Worm (Caenorhabditis elegans) whole organism, early embryonic: ENCODE measurements around the gene tlp-1.

ENCODE experiments used
- B0310.2 ChIP-seq: sonication (generic microtip); optimal IDR thresholded peaks from 2 replicates; lab custom pipeline; 2016; ENCODE audit warnings: mild to moderate bottlenecking, missing genetic modification characterization, missing compliant biosample characterization
- F13C5.2 ChIP-seq: sonication (generic microtip); optimal IDR thresholded peaks from 2 replicates; lab custom pipeline; 2017; ENCODE audit warnings: mild to moderate bottlenecking, missing genetic modification characterization, inconsistent platforms, missing compliant biosample characterization
- aly-1 ChIP-seq: sonication (generic microtip); optimal IDR thresholded peaks from 2 replicates; lab custom pipeline; 2016; ENCODE audit warnings: missing genetic modification characterization, missing compliant biosample characterization
- ama-1 ChIP-seq: fragments of 150-350 bp; optimal IDR thresholded peaks from 2 replicates; lab custom pipeline; 2014
- ceh-13 ChIP-seq: fragments of 200-800 bp; sonication (Bioruptor generic); optimal IDR thresholded peaks from 2 replicates; lab custom pipeline; 2018; ENCODE audit warnings: mild to moderate bottlenecking, missing genetic modification characterization, missing compliant biosample characterization
- ceh-36 ChIP-seq: sonication (generic microtip); optimal IDR thresholded peaks from 2 replicates; lab custom pipeline; 2016; ENCODE audit warnings: missing genetic modification characterization, inconsistent platforms, missing compliant biosample characterization
- ets-7 ChIP-seq: sonication (generic microtip); optimal IDR thresholded peaks from 2 replicates; lab custom pipeline; 2016; ENCODE audit warnings: missing genotype, missing genetic modification characterization, missing compliant biosample characterization
- flt-1 ChIP-seq: fragments of 200-800 bp; sonication (Bioruptor generic); IDR thresholded peaks from 2 replicates; pipeline ENCODE4 v1.3.6; 2022; ENCODE audit warnings: missing genetic modification characterization, missing compliant biosample characterization
- hmbx-1 ChIP-seq: sonication (generic microtip); optimal IDR thresholded peaks from 2 replicates; lab custom pipeline; 2016; ENCODE audit warnings: mild to moderate bottlenecking, missing genetic modification characterization, missing compliant biosample characterization
- hmg-4 ChIP-seq: fragments of 200-800 bp; sonication (Bioruptor generic); optimal IDR thresholded peaks from 2 replicates; lab custom pipeline; 2018; ENCODE audit warnings: mild to moderate bottlenecking, missing genetic modification characterization, missing compliant biosample characterization
- hnd-1 ChIP-seq: sonication (generic microtip); optimal IDR thresholded peaks from 2 replicates; lab custom pipeline; 2016; ENCODE audit warnings: missing genetic modification characterization, missing compliant biosample characterization
- pes-1 ChIP-seq: fragments of 200-800 bp; sonication (Bioruptor generic); IDR thresholded peaks from 2 replicates; pipeline ENCODE4 v1.3.6; 2022; ENCODE audit warnings: missing genetic modification reagents, missing genetic modification characterization, missing compliant biosample characterization
- scrt-1 ChIP-seq: fragments of 200-800 bp; sonication (Bioruptor generic); IDR thresholded peaks from 2 replicates; pipeline ENCODE4 v1.3.6; 2022; ENCODE audit warnings: missing genetic modification characterization, missing compliant biosample characterization
- sea-1 ChIP-seq: fragments of 200-800 bp; sonication (Bioruptor generic); conservative IDR thresholded peaks from 2 replicates; pipeline ENCODE4 v1.3.6; 2022; ENCODE audit warnings: missing genetic modification characterization, missing compliant biosample characterization
- tbx-11 ChIP-seq: fragments of 200-800 bp; sonication (Bioruptor generic); IDR thresholded peaks from 2 replicates; pipeline ENCODE4 v1.3.6; 2022; ENCODE audit warnings: missing genetic modification characterization, missing compliant biosample characterization
- tbx-37 ChIP-seq: fragments of 200-800 bp; sonication (Bioruptor generic); conservative IDR thresholded peaks from 2 replicates; pipeline ENCODE4 v1.3.6; 2022; ENCODE audit warnings: missing genetic modification reagents, missing genetic modification characterization, missing compliant biosample characterization
- tra-4 ChIP-seq: sonication (generic microtip); optimal IDR thresholded peaks from 2 replicates; lab custom pipeline; 2017; ENCODE audit warnings: missing genetic modification characterization, missing compliant biosample characterization

Gene tlp-1

DNA sequence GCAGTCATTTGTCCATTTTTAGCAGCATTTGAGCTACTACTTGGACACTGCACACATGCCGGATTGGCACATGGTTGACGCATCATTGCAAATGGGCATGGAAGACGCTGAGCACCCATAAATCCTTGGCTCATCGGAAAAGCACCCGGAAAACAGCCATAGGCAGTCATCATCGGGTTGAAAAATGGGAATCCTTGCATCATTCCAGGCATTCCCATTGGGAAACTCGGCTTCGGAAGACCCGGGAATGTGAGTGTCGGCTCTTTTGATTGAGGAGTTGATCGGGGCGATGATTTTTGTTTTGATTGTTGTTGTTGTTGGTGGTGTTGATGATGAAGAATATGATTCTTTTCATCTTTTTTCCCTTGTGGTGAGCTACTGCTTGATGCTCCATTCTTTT lies 1.2 kb downstream of the tlp-1 start:
- TF ChIP-seq B0310.2 (tag; lab: Kevin White, UChicago) (no peak), hmg-4 (GFP tag; lab: Kevin White, UChicago) (no peak), hnd-1 (no peak), scrt-1 (GFP tag; lab: Robert Waterston, UW) (no peak), ama-1 (lab: Kevin White, UChicago) (no peak), flt-1 (GFP tag; lab: Robert Waterston, UW) (no peak), tbx-37 (GFP tag; lab: Robert Waterston, UW) (no peak), ceh-36 (tag; lab: Kevin White, UChicago) (no peak), ceh-13 (GFP tag; lab: Kevin White, UChicago) (no peak), tra-4 (tag; lab: Kevin White, UChicago) (no peak), F13C5.2 (tag; lab: Kevin White, UChicago) (no peak)

DNA sequence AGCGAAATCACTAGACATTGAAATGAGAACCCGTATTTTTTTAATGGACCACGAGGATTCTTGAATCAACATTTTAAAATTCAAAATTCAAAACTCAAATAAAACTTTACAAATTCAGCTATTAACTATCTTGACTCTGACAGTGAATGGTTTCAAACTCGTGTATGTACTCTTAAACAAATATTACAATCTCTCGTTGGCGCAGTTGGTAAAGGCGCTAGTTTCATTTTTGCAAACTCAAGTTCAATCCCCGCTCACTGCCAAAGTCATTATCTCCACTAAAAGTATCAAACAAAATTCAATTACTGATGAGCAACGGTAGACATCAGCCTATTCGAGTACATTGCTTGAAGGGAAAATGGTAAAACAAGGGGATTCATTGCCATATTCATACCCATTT lies 2.4 kb downstream of the tlp-1 start:
- TF ChIP-seq ceh-36 (tag; lab: Kevin White, UChicago): no peak
- TF ChIP-seq ets-7: no peak
- TF ChIP-seq aly-1 (tag; lab: Kevin White, UChicago): no peak
- TF ChIP-seq ama-1 (lab: Kevin White, UChicago): no peak
- no peak for TF ChIP-seq F13C5.2 (tag; lab: Kevin White, UChicago)

DNA sequence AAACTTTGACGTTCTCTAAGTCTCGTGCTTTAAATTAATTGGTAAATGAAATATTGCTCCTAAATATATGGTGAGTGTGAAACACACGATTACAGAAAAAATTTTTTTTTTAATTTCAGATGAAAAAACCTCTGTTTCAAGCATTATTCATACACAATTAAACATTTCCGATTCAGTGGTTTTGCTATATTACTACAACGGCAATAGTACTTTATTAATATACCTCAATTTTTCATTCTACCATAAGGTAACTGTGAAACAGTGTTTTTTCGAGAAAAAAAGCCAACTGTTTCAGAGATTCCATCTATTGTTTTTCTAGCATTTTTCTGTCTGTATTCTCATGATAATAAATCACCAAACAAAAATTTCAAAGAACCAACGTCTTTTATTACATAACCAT lies 3.0 kb downstream of the tlp-1 start:
- no peak for TF ChIP-seq scrt-1 (GFP tag; lab: Robert Waterston, UW)
- no peak for TF ChIP-seq tbx-37 (GFP tag; lab: Robert Waterston, UW)
- no peak for TF ChIP-seq ceh-36 (tag; lab: Kevin White, UChicago)
- TF ChIP-seq hnd-1: no peak
- TF ChIP-seq ceh-13 (GFP tag; lab: Kevin White, UChicago): no peak
- no peak for TF ChIP-seq B0310.2 (tag; lab: Kevin White, UChicago)
- TF ChIP-seq F13C5.2 (tag; lab: Kevin White, UChicago): no peak
- no peak for TF ChIP-seq ets-7
- no peak for TF ChIP-seq ama-1 (lab: Kevin White, UChicago)
- no peak for TF ChIP-seq hmbx-1 (tag; lab: Kevin White, UChicago)
- TF ChIP-seq tbx-11 (GFP tag; lab: Robert Waterston, UW): no peak
- no peak for TF ChIP-seq hmg-4 (GFP tag; lab: Kevin White, UChicago)
- no peak for TF ChIP-seq flt-1 (GFP tag; lab: Robert Waterston, UW)
- no peak for TF ChIP-seq aly-1 (tag; lab: Kevin White, UChicago)
- no peak for TF ChIP-seq pes-1 (GFP tag; lab: Robert Waterston, UW)
- no peak for TF ChIP-seq sea-1 (GFP tag; lab: Robert Waterston, UW)
- no peak for TF ChIP-seq tra-4 (tag; lab: Kevin White, UChicago)

DNA sequence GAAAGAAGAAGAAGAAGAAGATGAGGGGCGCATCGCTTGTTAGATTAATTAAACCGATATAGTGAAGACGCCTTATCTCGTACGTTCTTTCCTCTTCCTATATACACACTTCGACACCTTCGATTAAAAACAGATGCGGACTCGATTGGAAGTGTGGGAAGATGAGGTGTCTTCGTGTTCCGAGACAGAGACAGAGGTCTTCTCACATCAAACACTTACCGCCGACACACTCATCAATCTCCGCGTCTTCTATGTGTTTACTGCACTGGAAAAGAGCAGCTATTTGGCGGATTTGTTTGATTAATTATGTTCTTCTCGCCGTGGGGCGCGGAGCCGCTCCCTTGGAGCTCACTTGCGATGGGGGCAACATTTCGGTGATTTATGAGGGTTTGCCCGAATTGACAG lies 4.5 kb downstream of the tlp-1 start:
- no peak for TF ChIP-seq tbx-37 (GFP tag; lab: Robert Waterston, UW)
- TF ChIP-seq ama-1 (lab: Kevin White, UChicago): no peak
- TF ChIP-seq F13C5.2 (tag; lab: Kevin White, UChicago): no peak

DNA sequence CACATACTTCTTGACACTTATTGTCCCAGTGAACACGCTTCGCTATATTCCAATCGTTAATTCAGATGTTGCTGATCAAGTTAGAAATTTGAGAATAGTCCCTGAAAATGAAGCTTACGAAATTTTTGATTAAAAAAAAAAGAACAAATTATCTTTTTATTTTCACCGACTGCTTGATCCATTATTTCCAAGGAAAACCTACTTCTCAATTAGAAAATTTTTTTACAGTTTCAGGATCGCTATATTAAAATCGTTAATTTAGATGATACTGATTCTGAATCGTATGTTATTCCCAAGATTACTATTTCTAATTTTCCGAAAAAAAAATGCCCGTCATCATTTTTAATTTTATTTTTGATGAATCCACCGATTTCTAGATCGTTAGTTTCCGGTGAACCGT lies 5.3 kb downstream of the tlp-1 start, which contains the start of gene T23G4.127:
Gene T23G4.127 (minus strand): TSS at position 101 of the 400 bp plus-strand sequence.
- TF ChIP-seq ama-1 (lab: Kevin White, UChicago) (no peak), tra-4 (tag; lab: Kevin White, UChicago) (no peak), hnd-1 (no peak), tbx-11 (GFP tag; lab: Robert Waterston, UW) (no peak), F13C5.2 (tag; lab: Kevin White, UChicago) (no peak), tbx-37 (GFP tag; lab: Robert Waterston, UW) (no peak), sea-1 (GFP tag; lab: Robert Waterston, UW) (no peak), hmg-4 (GFP tag; lab: Kevin White, UChicago) (no peak), hmbx-1 (tag; lab: Kevin White, UChicago) (no peak), flt-1 (GFP tag; lab: Robert Waterston, UW) (no peak), aly-1 (tag; lab: Kevin White, UChicago) (no peak), scrt-1 (GFP tag; lab: Robert Waterston, UW) (no peak)

DNA sequence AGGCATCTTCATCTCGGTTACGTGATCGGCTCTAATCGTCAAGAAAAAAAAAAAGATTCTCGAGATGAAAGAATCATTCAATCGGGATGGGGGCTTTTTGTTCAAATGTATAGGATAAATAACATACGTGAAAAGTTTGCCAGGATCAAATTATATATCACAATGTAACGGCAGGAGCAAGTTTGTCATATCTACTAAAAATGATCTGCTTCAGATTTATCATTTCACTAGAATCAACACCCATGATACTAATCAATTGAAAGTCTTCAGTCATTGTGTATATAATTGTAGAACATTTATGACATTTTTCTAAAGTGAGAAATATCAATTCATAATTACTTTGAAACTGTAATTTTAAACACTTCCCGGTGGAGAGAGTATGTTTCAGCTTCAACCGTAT lies 7.0 kb downstream of the tlp-1 start:
- TF ChIP-seq ceh-13 (GFP tag; lab: Kevin White, UChicago) (no peak), pes-1 (GFP tag; lab: Robert Waterston, UW) (no peak), tbx-37 (GFP tag; lab: Robert Waterston, UW) (no peak), sea-1 (GFP tag; lab: Robert Waterston, UW) (no peak), ceh-36 (tag; lab: Kevin White, UChicago) (no peak), scrt-1 (GFP tag; lab: Robert Waterston, UW) (no peak), hmg-4 (GFP tag; lab: Kevin White, UChicago) (no peak), ama-1 (lab: Kevin White, UChicago) (no peak), hmbx-1 (tag; lab: Kevin White, UChicago) (no peak)

DNA sequence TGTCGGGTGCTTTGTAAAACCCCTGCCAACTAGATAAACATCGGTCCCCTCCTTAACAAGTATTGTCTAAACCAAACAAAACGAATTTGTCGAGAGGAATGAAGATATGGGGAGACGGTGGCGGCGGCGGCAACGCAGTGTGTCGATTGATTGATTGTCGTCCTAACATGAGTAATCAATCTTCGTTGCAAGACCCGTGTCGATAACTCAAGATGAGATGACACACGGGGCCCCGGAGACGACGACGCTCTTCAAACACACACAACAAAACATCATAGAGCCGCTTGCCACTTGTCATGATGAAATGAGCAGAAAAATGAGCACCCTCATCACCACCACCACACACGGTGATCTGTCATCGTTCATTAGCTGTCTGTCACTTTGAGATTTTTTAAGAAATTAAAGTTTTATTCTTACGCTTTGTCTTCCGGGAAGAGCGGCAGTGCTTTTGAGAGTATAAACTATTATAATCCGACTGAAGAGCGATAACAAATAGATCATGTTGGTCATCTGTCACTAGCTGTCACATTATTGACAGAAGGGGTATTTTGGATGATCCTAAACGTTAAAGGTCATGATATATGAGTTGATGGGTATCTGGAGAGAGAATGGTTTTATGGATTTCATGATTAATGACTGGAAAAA lies 8.0 kb downstream of the tlp-1 start:
- no peak for TF ChIP-seq pes-1 (GFP tag; lab: Robert Waterston, UW)
- TF ChIP-seq scrt-1 (GFP tag; lab: Robert Waterston, UW): no peak
- no peak for TF ChIP-seq flt-1 (GFP tag; lab: Robert Waterston, UW)
- no peak for TF ChIP-seq B0310.2 (tag; lab: Kevin White, UChicago)
- TF ChIP-seq tbx-11 (GFP tag; lab: Robert Waterston, UW): no peak
- no peak for TF ChIP-seq ceh-13 (GFP tag; lab: Kevin White, UChicago)
- no peak for TF ChIP-seq ets-7
- TF ChIP-seq hmg-4 (GFP tag; lab: Kevin White, UChicago): no peak
